Worm (Caenorhabditis elegans) whole organism, L4 larva: ENCODE data around the gene tag-180.

Experiments
- F37D6.2 ChIP-seq: sonication (generic microtip); optimal IDR thresholded peaks from 2 replicates; lab custom pipeline; 2016; ENCODE audit warnings: mild to moderate bottlenecking, missing genetic modification characterization, missing compliant biosample characterization
- F44E2.7 ChIP-seq: fragments of 200-800 bp; sonication (Bioruptor generic); IDR thresholded peaks from 2 replicates; pipeline ENCODE4 v2.1.2; 2022; ENCODE audit warnings: missing genetic modification characterization, missing compliant biosample characterization
- F49E8.2 ChIP-seq: sonication (generic microtip); optimal IDR thresholded peaks from 2 replicates; lab custom pipeline; 2016; ENCODE audit warnings: missing compliant biosample characterization, mild to moderate bottlenecking, missing genetic modification characterization, borderline replicate concordance
- T26A8.4 ChIP-seq: fragments of 200-800 bp; sonication (Bioruptor generic); IDR thresholded peaks from 2 replicates; pipeline ENCODE4 v1.3.6; 2022; ENCODE audit warnings: missing genetic modification characterization, missing compliant biosample characterization
- Y5F2A.4 ChIP-seq: fragments of 200-800 bp; sonication (Bioruptor generic); optimal IDR thresholded peaks from 2 replicates; lab custom pipeline; 2018; ENCODE audit warnings: mild to moderate bottlenecking, missing genetic modification characterization, missing compliant biosample characterization
- ZK546.5 ChIP-seq, 2 experiments: sonication (generic microtip); optimal IDR thresholded peaks; 2 replicates each; lab custom pipeline; 2017; ENCODE audit warnings: missing biosample characterization in 2 of 2, missing genetic modification characterization in 2 of 2
- aha-1 ChIP-seq: fragments of 150-350 bp; peaks from one replicate; lab custom pipeline; 2014; ENCODE audit warnings: missing biosample characterization, missing genetic modification characterization
- attf-4 ChIP-seq: sonication (generic microtip); optimal IDR thresholded peaks from 3 replicates; lab custom pipeline; 2017; ENCODE audit warnings: missing biosample characterization, missing genetic modification characterization
- ceh-32 ChIP-seq: sonication (generic microtip); optimal IDR thresholded peaks from 2 replicates; lab custom pipeline; 2016; ENCODE audit warnings: mild to moderate bottlenecking, missing genetic modification characterization, missing compliant biosample characterization; ENCODE audit not compliant: poor library complexity
- ceh-44 ChIP-seq: fragments of 200-800 bp; sonication (Bioruptor generic); IDR thresholded peaks from 2 replicates; pipeline ENCODE4 v1.3.6; 2022; ENCODE audit warnings: missing genetic modification reagents, missing genetic modification characterization, missing compliant biosample characterization
- ctbp-1 ChIP-seq: fragments of 200-800 bp; sonication (Bioruptor generic); IDR thresholded peaks from 2 replicates; pipeline ENCODE4 v1.3.6; 2022; ENCODE audit warnings: missing genetic modification reagents, missing genetic modification characterization, missing compliant biosample characterization
- daf-12 ChIP-seq: fragments of 150-350 bp; optimal IDR thresholded peaks from 2 replicates; lab custom pipeline; 2014; ENCODE audit warnings: missing biosample characterization, missing genetic modification reagents, missing genetic modification characterization
- daf-16 ChIP-seq, 3 experiments: sonication (generic microtip); optimal IDR thresholded peaks; 2 replicates each; lab custom pipeline; 2016 to 2017; ENCODE audit warnings: missing genetic modification characterization in 3 of 3, missing genetic modification reagents in 3 of 3, mild to moderate bottlenecking in 2 of 3, missing compliant biosample characterization in 2 of 3, missing biosample characterization in 1 of 3, moderate library complexity in 1 of 3
- dpl-1 ChIP-seq: fragments of 150-350 bp; optimal IDR thresholded peaks from 2 replicates; lab custom pipeline; 2014; ENCODE audit warnings: missing biosample characterization, missing genetic modification reagents, missing genetic modification characterization
- dve-1 ChIP-seq: sonication (generic microtip); optimal IDR thresholded peaks from 2 replicates; lab custom pipeline; 2017; ENCODE audit warnings: antibody characterized with exemption, mild to moderate bottlenecking, missing genetic modification characterization, missing compliant biosample characterization; ENCODE audit not compliant: insufficient read depth
- egl-27 ChIP-seq: sonication (generic microtip); optimal IDR thresholded peaks from 3 replicates; lab custom pipeline; 2017; ENCODE audit warnings: missing biosample characterization, missing genetic modification reagents, missing genetic modification characterization
- fkh-10 ChIP-seq: fragments of 150-350 bp; optimal IDR thresholded peaks from 2 replicates; lab custom pipeline; 2014; ENCODE audit warnings: missing biosample characterization, missing genetic modification reagents, missing genetic modification characterization
- fos-1 ChIP-seq: fragments of 150-350 bp; optimal IDR thresholded peaks from 2 replicates; lab custom pipeline; 2014; ENCODE audit warnings: missing biosample characterization, missing genetic modification characterization
- hif-1 ChIP-seq, 2 experiments: sonication (generic microtip); optimal IDR thresholded peaks; 2 replicates each; lab custom pipeline; 2016 to 2017; ENCODE audit warnings: missing compliant biosample characterization in 2 of 2, missing genetic modification characterization in 2 of 2, missing genetic modification reagents in 2 of 2, missing genotype in 2 of 2, mild to moderate bottlenecking in 1 of 2
- hlh-11 ChIP-seq: fragments of 200-800 bp; sonication (Bioruptor generic); optimal IDR thresholded peaks from 2 replicates; lab custom pipeline; 2018; ENCODE audit warnings: mild to moderate bottlenecking, missing genetic modification characterization, missing compliant biosample characterization
- hlh-30 ChIP-seq: sonication (generic microtip); optimal IDR thresholded peaks from 2 replicates; lab custom pipeline; 2017; ENCODE audit warnings: antibody characterized with exemption, mild to moderate bottlenecking, missing genetic modification characterization, missing compliant biosample characterization; ENCODE audit not compliant: insufficient read depth
- lin-13 ChIP-seq: fragments of 150-350 bp; optimal IDR thresholded peaks from 2 replicates; lab custom pipeline; 2014; ENCODE audit warnings: missing biosample characterization, missing genetic modification reagents, missing genetic modification characterization
- lin-29 ChIP-seq: fragments of 200-800 bp; sonication (Bioruptor generic); IDR thresholded peaks from 2 replicates; pipeline ENCODE4 v1.3.6; 2022; ENCODE audit warnings: missing genetic modification reagents, missing genetic modification characterization, missing compliant biosample characterization
- lin-38 ChIP-seq: fragments of 200-800 bp; sonication (Bioruptor generic); IDR thresholded peaks from 2 replicates; pipeline ENCODE4 v1.3.6; 2022; ENCODE audit warnings: missing genetic modification reagents, missing genetic modification characterization, missing compliant biosample characterization
- lsy-2 ChIP-seq, 2 experiments: fragments of 150-350 bp in 1 of 2; sonication (generic microtip) in 1 of 2; optimal IDR thresholded peaks; 2 replicates each; lab custom pipeline; 2014 to 2017; ENCODE audit warnings: missing biosample characterization in 2 of 2, missing genetic modification characterization in 2 of 2
- mep-1 ChIP-seq: fragments of 150-350 bp; sonication (generic microtip); optimal IDR thresholded peaks from 3 replicates; lab custom pipeline; 2014; ENCODE audit warnings: missing biosample characterization, missing genetic modification characterization
- mes-2 ChIP-seq: sonication (generic microtip); optimal IDR thresholded peaks from 2 replicates; lab custom pipeline; 2016; ENCODE audit warnings: missing genotype, mild to moderate bottlenecking, missing genetic modification characterization, missing compliant biosample characterization; ENCODE audit not compliant: poor library complexity, severe bottlenecking
- mxl-2 ChIP-seq: fragments of 200-800 bp; sonication (Bioruptor generic); conservative IDR thresholded peaks from 2 replicates; pipeline ENCODE4 v1.3.6; 2022; ENCODE audit warnings: missing genetic modification reagents, missing genetic modification characterization, missing compliant biosample characterization
- mxl-3 ChIP-seq: fragments of 200-800 bp; sonication (Bioruptor generic); optimal IDR thresholded peaks from 2 replicates; lab custom pipeline; 2018; ENCODE audit warnings: mild to moderate bottlenecking, missing genetic modification characterization, missing compliant biosample characterization
- nhr-102 ChIP-seq: sonication (generic microtip); optimal IDR thresholded peaks from 2 replicates; lab custom pipeline; 2016; ENCODE audit warnings: mild to moderate bottlenecking, missing genetic modification characterization, moderate library complexity, missing compliant biosample characterization
- nhr-11 ChIP-seq: fragments of 150-350 bp; optimal IDR thresholded peaks from 2 replicates; lab custom pipeline; 2014; ENCODE audit warnings: missing biosample characterization, missing genetic modification characterization
- nhr-42 ChIP-seq: fragments of 200-800 bp; sonication (Bioruptor generic); IDR thresholded peaks from 2 replicates; pipeline ENCODE4 v1.3.6; 2022; ENCODE audit warnings: missing genetic modification characterization, missing compliant biosample characterization
- nhr-48 ChIP-seq: sonication (generic microtip); optimal IDR thresholded peaks from 2 replicates; lab custom pipeline; 2016; ENCODE audit warnings: mild to moderate bottlenecking, missing genetic modification characterization, missing compliant biosample characterization
- nhr-6 ChIP-seq: fragments of 150-350 bp; optimal IDR thresholded peaks from 2 replicates; lab custom pipeline; 2014; ENCODE audit warnings: missing biosample characterization, missing genetic modification characterization
- nhr-77 ChIP-seq: fragments of 150-350 bp; optimal IDR thresholded peaks from 2 replicates; lab custom pipeline; 2014; ENCODE audit warnings: missing biosample characterization, missing genetic modification characterization
- pqm-1 ChIP-seq: sonication (generic microtip); optimal IDR thresholded peaks from 2 replicates; lab custom pipeline; 2017; ENCODE audit warnings: missing biosample characterization, missing genetic modification characterization
- saeg-2 ChIP-seq: fragments of 200-800 bp; sonication (Bioruptor generic); IDR thresholded peaks from 2 replicates; pipeline ENCODE4 v1.3.6; 2022; ENCODE audit warnings: missing genetic modification reagents, missing genetic modification characterization, missing compliant biosample characterization
- sdz-12 ChIP-seq: fragments of 200-800 bp; sonication (Bioruptor generic); optimal IDR thresholded peaks from 2 replicates; lab custom pipeline; 2018; ENCODE audit warnings: mild to moderate bottlenecking, missing genetic modification characterization, missing compliant biosample characterization
- snpc-1.2 ChIP-seq: fragments of 200-800 bp; sonication (Bioruptor generic); IDR thresholded peaks from 2 replicates; pipeline ENCODE4 v1.3.6; 2022; ENCODE audit warnings: missing genetic modification reagents, missing genetic modification characterization, missing compliant biosample characterization
- spr-1 ChIP-seq: sonication (generic microtip); optimal IDR thresholded peaks from 2 replicates; lab custom pipeline; 2016; ENCODE audit warnings: mild to moderate bottlenecking, missing genetic modification characterization, missing compliant biosample characterization
- spr-3 ChIP-seq: fragments of 200-800 bp; sonication (Bioruptor generic); optimal IDR thresholded peaks from 2 replicates; lab custom pipeline; 2018; ENCODE audit warnings: mild to moderate bottlenecking, missing genetic modification characterization, missing compliant biosample characterization
- unc-62 ChIP-seq, 3 experiments: fragments of 150-350 bp in 1 of 3; sonication (generic microtip); optimal IDR thresholded peaks in 2 of 3; peaks in 1 of 3; 1 replicate in 1 of 3; 2 replicates in 2 of 3; lab custom pipeline; 2014 to 2017; ENCODE audit warnings: missing biosample characterization in 3 of 3, missing genetic modification characterization in 3 of 3, missing genetic modification reagents in 3 of 3, missing genotype in 1 of 3
- zfp-3 ChIP-seq: fragments of 200-800 bp; sonication (Bioruptor generic); conservative IDR thresholded peaks from 2 replicates; pipeline ENCODE4 v1.3.6; 2022; ENCODE audit warnings: missing genetic modification reagents, missing genetic modification characterization, missing compliant biosample characterization
- zip-2 ChIP-seq: fragments of 150-350 bp; optimal IDR thresholded peaks from 2 replicates; lab custom pipeline; 2014; ENCODE audit warnings: missing biosample characterization, missing genetic modification characterization
- ztf-7 ChIP-seq: fragments of 150-350 bp; optimal IDR thresholded peaks from 2 replicates; lab custom pipeline; 2014; ENCODE audit warnings: missing biosample characterization, missing genetic modification characterization

Gene tag-180

DNA sequence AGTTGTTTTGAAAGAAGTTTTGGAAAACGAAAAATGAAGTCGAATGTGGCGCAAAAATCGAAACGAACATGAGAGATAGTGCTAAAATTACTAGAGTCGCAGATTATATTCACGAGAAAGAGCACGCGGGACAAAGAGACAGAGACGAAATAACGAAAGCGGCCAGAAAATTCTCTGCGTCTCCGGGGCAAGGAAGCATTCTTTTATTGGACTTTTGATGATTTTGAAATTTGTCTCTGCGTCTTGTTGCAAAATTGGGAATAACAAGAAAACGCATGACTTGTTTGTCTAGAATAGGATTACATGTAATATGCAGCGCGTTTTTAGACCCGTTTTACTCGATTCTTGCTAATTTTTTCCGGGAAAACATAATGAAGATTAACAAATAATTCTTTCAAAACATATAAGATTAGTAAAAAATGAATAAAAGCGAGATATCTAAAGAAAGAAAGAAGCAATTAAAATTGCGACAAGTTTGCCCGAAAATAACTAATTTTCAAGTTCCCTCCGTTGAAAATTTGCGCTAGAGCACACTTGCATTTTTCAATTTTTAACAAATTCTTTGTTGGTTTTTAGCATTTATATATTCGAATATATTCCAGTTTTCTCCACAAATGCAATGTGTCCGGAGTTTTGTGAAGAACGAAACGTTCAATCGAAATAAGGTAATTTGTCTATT, 18.8 kb upstream of the tag-180 start, which contains the start of the genes B0491.6 and pigm-1 (continued):
- TF ChIP-seq F49E8.2 (tag; lab: Kevin White, UChicago) (no peak), dpl-1 (GFP tag; lab: Kevin White, UChicago) (peak; percentile 77), F44E2.7 (GFP tag; lab: Robert Waterston, UW) (no peak), nhr-11 (tag; lab: Kevin White, UChicago) (peak; percentile 52), ZK546.5 (tag; optimal IDR thresholded peaks at IDR 0.05; lab: Kevin White, UChicago) (no peak), saeg-2 (GFP tag; lab: Robert Waterston, UW) (no peak), ctbp-1 (peak; percentile 50; the same call in 1 of the 2 replicates), aha-1 (no peak)

DNA sequence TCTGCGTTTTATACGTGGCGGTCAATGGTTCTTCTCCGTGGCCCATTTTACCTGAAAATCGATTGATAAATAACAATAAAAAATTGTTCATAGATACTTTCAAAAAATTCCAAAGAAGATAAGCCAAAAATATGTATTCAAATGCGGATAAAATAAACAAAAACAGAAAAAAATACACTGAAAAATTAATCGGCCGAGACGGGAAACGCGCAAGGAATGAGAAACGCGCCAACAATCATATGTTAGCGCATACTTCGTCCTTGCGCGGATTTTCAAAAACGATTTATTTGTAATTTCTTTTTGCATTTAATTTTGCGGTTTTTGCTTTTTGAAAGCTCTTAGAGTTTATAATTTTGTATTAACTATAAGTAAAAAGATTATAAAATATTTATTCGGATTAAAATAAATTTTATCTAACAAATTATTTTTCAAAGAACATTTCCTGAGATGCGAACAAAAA, 16.4 kb upstream of the tag-180 start, which contains the start of gene nduf-11:
nduf-11 (minus strand) TSS at position 51 of the 460 bp plus-strand sequence.
- no peak for TF ChIP-seq pqm-1 (tag; lab: Kevin White, UChicago)
- peak; percentile 97 for TF ChIP-seq dpl-1 (GFP tag; lab: Kevin White, UChicago)
- no peak for TF ChIP-seq Y5F2A.4 (GFP tag; lab: Kevin White, UChicago)
- TF ChIP-seq zip-2 (tag; lab: Kevin White, UChicago), result peak; percentile 47
- TF ChIP-seq hlh-11 (tag; lab: Kevin White, UChicago), result peak; percentile 78
- TF ChIP-seq nhr-6 (tag; lab: Kevin White, UChicago), result peak; percentile 75
- peak; percentile 84 for TF ChIP-seq dve-1 (tag; lab: Kevin White, UChicago)
- no peak for TF ChIP-seq ceh-32
- no peak for TF ChIP-seq egl-27 (tag; lab: Kevin White, UChicago)
- no peak for TF ChIP-seq ceh-44
- peak; percentile 53 for TF ChIP-seq lin-13
- TF ChIP-seq spr-1 (tag; lab: Kevin White, UChicago), result peak; percentile 56
- TF ChIP-seq lin-29 (GFP tag; lab: Robert Waterston, UW), result 0 out of 2 replicates have a peak, but pooled peaks have one; percentile 41
- TF ChIP-seq hif-1 (tag; optimal IDR thresholded peaks at IDR 0.05; lab: Kevin White, UChicago), result peak in 1 of 2 experiments; percentile 42
- TF ChIP-seq hlh-30, result peak; percentile 85
- 0 out of 2 replicates have a peak, but pooled peaks have one; percentile 28 for TF ChIP-seq snpc-1.2
- peak; percentile 62; the same call in 1 of the 2 replicates for TF ChIP-seq ctbp-1
- peak; percentile 86 for TF ChIP-seq mes-2 (tag; lab: Kevin White, UChicago)
- peak; percentile 90 for TF ChIP-seq lin-38 (GFP tag; lab: Robert Waterston, UW)
- TF ChIP-seq aha-1, result peak; percentile 96
- TF ChIP-seq mep-1 (tag; lab: Kevin White, UChicago), result peak; percentile 89
- peak; percentile 48 for TF ChIP-seq ztf-7 (tag; lab: Kevin White, UChicago)
- TF ChIP-seq fkh-10 (GFP tag; lab: Kevin White, UChicago), result peak; percentile 29
- TF ChIP-seq nhr-42, result peak; percentile 25; the same call in 1 of the 2 replicates
- TF ChIP-seq daf-16 (GFP tag; optimal IDR thresholded peaks at IDR 0.05; lab: Kevin White, UChicago), result peak in 1 of 2 experiments; percentile 57
- peak; percentile 63 for TF ChIP-seq daf-16 (tag; optimal IDR thresholded peaks at IDR 0.05; lab: Kevin White, UChicago)
- TF ChIP-seq F37D6.2 (tag; lab: Kevin White, UChicago), result peak; percentile 68
- no peak for TF ChIP-seq mxl-2
- TF ChIP-seq fos-1 (tag; lab: Kevin White, UChicago), result no peak
- TF ChIP-seq mxl-3, result no peak
- TF ChIP-seq attf-4, result no peak
- TF ChIP-seq unc-62 (GFP tag; optimal IDR thresholded peaks at IDR 0.05 in 1 of 2; lab: Kevin White, UChicago), result peak in 1 of 2 experiments; percentile 89
- no peak for TF ChIP-seq unc-62 (tag; optimal IDR thresholded peaks at IDR 0.05; lab: Kevin White, UChicago)
- peak; percentile 80 for TF ChIP-seq T26A8.4
- TF ChIP-seq nhr-77 (tag; lab: Kevin White, UChicago), result peak; percentile 76
- peak; percentile 27 for TF ChIP-seq spr-3
- peak; percentile 41 for TF ChIP-seq F49E8.2 (tag; lab: Kevin White, UChicago)
- peak; percentile 58; the same call in 1 of the 2 replicates for TF ChIP-seq zfp-3
- TF ChIP-seq lsy-2 (tag; optimal IDR thresholded peaks at IDR 0.05; lab: Kevin White, UChicago), result peak; percentile 6 to 92
- TF ChIP-seq sdz-12 (GFP tag; lab: Kevin White, UChicago), result no peak
- TF ChIP-seq nhr-102 (tag; lab: Kevin White, UChicago), result peak; percentile 89
- no peak for TF ChIP-seq daf-12 (tag; lab: Kevin White, UChicago)
- peak; percentile 51 for TF ChIP-seq nhr-48 (tag; lab: Kevin White, UChicago)
